Fruit fly (Drosophila melanogaster) S2 (cell line): ENCODE data around the gene cyr.

Experiments used
- CG8478 ChIP-seq: fragments of >200 bp; optimal IDR thresholded peaks from 2 replicates; lab custom pipeline; 2018
- CTCF ChIP-seq, 2 experiments: fragments of >200 bp; optimal IDR thresholded peaks; 2 replicates each; lab custom pipeline; 2018

DNA sequence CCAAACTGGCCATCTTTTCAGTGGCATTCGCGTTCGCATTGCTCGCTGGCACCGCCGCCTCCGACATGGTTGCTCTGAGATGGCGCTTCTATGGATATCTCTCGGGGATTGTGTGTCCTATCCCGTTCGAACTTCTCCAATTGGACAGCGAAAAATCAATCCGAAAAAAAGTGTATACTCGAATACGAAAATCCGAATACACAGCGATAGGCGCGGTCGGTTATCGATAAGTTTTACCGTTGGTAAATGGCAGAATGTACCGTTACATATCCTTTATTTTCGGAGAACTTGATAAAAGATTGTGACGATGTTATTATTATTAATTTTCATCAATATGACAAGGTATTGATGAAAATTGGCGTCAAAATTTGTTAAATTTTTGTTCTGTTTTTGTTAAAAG is 16.6 kb upstream of the cyr start, which contains the start of gene Gbeta5:
- TF ChIP-seq CTCF (optimal IDR thresholded peaks at IDR 0.05; lab: Kevin White, UChicago) (no peak), CG8478 (no peak)
